Fruit fly (Drosophila melanogaster): ENCODE results near the gene CG17931.

- TF ChIP-seq Rel (GFP tag; optimal IDR thresholded peaks at IDR 0.05) (no peak), Rel (tag; optimal IDR thresholded peaks at IDR 0.05) (peak; percentile 67), psq (GFP tag; optimal IDR thresholded peaks at IDR 0.05) (no peak), pan (optimal IDR thresholded peaks at IDR 0.05) (no peak), br (GFP tag; optimal IDR thresholded peaks at IDR 0.05) (no peak), brk (GFP tag; optimal IDR thresholded peaks at IDR 0.05) (no peak), woc (GFP tag; optimal IDR thresholded peaks at IDR 0.05) (no peak), CG32264 (GFP tag; optimal IDR thresholded peaks at IDR 0.05) (no peak)
Measured at dm6 chr3R:16338342-16338741, 20.9 kb downstream of the CG17931 start.

Data from whole organism, wandering third instar larva.